Worm (Caenorhabditis elegans): ENCODE data around the gene Y62H9A.13.

Gene Y62H9A.13

DNA sequence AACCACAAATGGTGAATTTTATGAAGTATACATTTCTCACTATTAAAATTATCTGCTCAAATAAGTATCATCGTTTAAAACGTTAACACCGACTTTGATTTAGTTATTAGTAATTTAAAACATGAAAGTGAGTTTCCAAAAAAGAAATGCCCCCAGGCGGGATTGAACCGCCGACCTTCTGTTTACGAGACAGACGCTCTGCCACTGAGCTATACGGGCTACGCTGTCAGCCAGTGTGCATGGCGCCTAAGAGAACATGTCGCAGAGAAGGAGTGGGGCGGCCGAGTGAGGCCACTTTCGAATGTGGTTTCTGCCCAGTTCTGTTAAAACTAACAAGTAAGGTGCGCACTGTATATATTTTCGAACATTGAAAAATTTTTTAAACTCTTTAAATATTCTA is 18.1 kb downstream of the Y62H9A.13 start (continued):
- TF ChIP-seq pat-9 (tag; optimal IDR thresholded peaks at IDR 0.05) (peak; percentile 63), pag-3 (tag; optimal IDR thresholded peaks at IDR 0.05; ENCODE audit: borderline replicate concordance) (no peak), gmeb-2 (tag; optimal IDR thresholded peaks at IDR 0.05) (no peak), fax-1 (tag; optimal IDR thresholded peaks at IDR 0.05) (peak; percentile 13), tbx-7 (tag; optimal IDR thresholded peaks at IDR 0.05) (peak; percentile 27), zip-5 (tag; optimal IDR thresholded peaks at IDR 0.05) (peak; percentile 23), ets-4 (tag; optimal IDR thresholded peaks at IDR 0.05) (peak; percentile 2), pros-1 (tag; optimal IDR thresholded peaks at IDR 0.05) (no peak), nhr-11 (tag; optimal IDR thresholded peaks at IDR 0.05) (no peak), hlh-8 (tag; optimal IDR thresholded peaks at IDR 0.05) (peak; percentile 8), lin-11 (tag; optimal IDR thresholded peaks at IDR 0.05) (peak; percentile 44), hlh-6 (tag; optimal IDR thresholded peaks at IDR 0.05) (peak; percentile 74), F13H6.1 (tag; optimal IDR thresholded peaks at IDR 0.05) (no peak), unc-86 (tag; optimal IDR thresholded peaks at IDR 0.05) (peak; percentile 54), sox-2 (GFP tag; IDR thresholded peaks at IDR 0.05) (peak; percentile 33; the same call in 1 of the 2 replicates), hlh-30 (tag; optimal IDR thresholded peaks at IDR 0.05; ENCODE audit: insufficient read depth) (no peak), odd-2 (tag; optimal IDR thresholded peaks at IDR 0.05) (no peak), eyg-1 (tag; optimal IDR thresholded peaks at IDR 0.05) (peak; percentile 28), T23F11.4 (GFP tag; optimal IDR thresholded peaks at IDR 0.05) (peak; percentile 15), lim-6 (tag; optimal IDR thresholded peaks at IDR 0.05) (no peak)

DNA sequence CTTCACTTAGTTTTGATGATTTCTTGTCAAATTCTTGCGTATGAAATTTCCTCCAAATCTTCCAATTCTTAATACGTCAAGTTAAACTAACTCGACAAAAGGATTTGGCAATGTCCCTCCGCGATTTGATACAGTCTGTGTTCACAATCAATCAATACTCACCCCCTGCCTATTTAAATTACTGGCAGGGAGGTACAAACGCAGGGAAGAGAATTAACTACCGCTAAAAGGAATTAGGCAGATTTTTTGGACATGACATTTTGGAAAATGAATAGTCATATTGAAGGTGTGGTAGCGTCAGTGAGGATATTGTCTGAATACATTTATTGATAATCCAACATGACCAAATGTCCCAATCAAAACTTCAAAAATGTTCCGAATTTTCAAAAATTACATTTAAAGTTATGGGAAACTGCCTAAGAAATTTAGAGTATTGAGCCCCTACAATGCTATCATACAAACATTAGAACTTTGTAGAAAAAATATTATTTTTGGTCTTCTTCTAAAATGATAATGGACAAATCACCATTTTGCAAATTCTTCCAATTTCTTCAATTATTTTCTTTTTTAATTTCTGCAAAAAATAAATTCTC is 20.6 kb downstream of the Y62H9A.13 start:
- TF ChIP-seq elt-4 (tag; optimal IDR thresholded peaks at IDR 0.05), result no peak
- TF ChIP-seq rnt-1 (tag; optimal IDR thresholded peaks at IDR 0.05), result peak; percentile 94
- peak; percentile 92 for TF ChIP-seq nhr-11 (tag; optimal IDR thresholded peaks at IDR 0.05)
- TF ChIP-seq ama-1 (optimal IDR thresholded peaks at IDR 0.05), result no peak
- no peak for TF ChIP-seq npax-4 (tag; optimal IDR thresholded peaks at IDR 0.05)
- TF ChIP-seq hlh-8 (tag; optimal IDR thresholded peaks at IDR 0.05), result peak; percentile 45
- no peak for TF ChIP-seq pha-2 (tag; optimal IDR thresholded peaks at IDR 0.05)
- TF ChIP-seq unc-86 (tag; optimal IDR thresholded peaks at IDR 0.05), result peak; percentile 85
- peak; percentile 66 for TF ChIP-seq ceh-6 (GFP tag; optimal IDR thresholded peaks at IDR 0.05)
- no peak for TF ChIP-seq mec-3 (tag; optimal IDR thresholded peaks at IDR 0.05; ENCODE audit: borderline replicate concordance)
- peak; percentile 74 for TF ChIP-seq ceh-2 (tag; optimal IDR thresholded peaks at IDR 0.05)
- no peak for TF ChIP-seq fax-1 (tag; optimal IDR thresholded peaks at IDR 0.05)
- peak; percentile 57 for TF ChIP-seq fkh-10 (GFP tag; optimal IDR thresholded peaks at IDR 0.05)
- no peak for TF ChIP-seq nfya-1 (tag; optimal IDR thresholded peaks at IDR 0.05)
- peak; percentile 79 for TF ChIP-seq elt-2 (tag; optimal IDR thresholded peaks at IDR 0.05)
- TF ChIP-seq sox-2 (GFP tag; IDR thresholded peaks at IDR 0.05), result peak; percentile 46
- TF ChIP-seq ceh-30 (tag; optimal IDR thresholded peaks at IDR 0.05), result peak; percentile 88
- peak; percentile 13 for TF ChIP-seq ceh-22 (tag; optimal IDR thresholded peaks at IDR 0.05)
- TF ChIP-seq pag-3 (tag; optimal IDR thresholded peaks at IDR 0.05; ENCODE audit: borderline replicate concordance), result no peak
- TF ChIP-seq ttx-3 (tag; optimal IDR thresholded peaks at IDR 0.05), result peak; percentile 53
- TF ChIP-seq dve-1 (tag; optimal IDR thresholded peaks at IDR 0.05), result peak; percentile 98
- peak; percentile 52 for TF ChIP-seq ceh-14 (tag; optimal IDR thresholded peaks at IDR 0.05)
- TF ChIP-seq unc-3 (GFP tag; conservative IDR thresholded peaks at IDR 0.05), result 0 out of 2 replicates have a peak, but pooled peaks have one; percentile 21
- TF ChIP-seq unc-3 (tag; optimal IDR thresholded peaks at IDR 0.05), result peak; percentile 15
- TF ChIP-seq sox-4 (tag; optimal IDR thresholded peaks at IDR 0.05), result peak; percentile 61
- TF ChIP-seq pha-4 (tag; optimal IDR thresholded peaks at IDR 0.05), result no peak
- TF ChIP-seq tbx-7 (tag; optimal IDR thresholded peaks at IDR 0.05), result peak; percentile 50
- no peak for TF ChIP-seq eyg-1 (tag; optimal IDR thresholded peaks at IDR 0.05)
- peak; percentile 9 for TF ChIP-seq zip-5 (tag; optimal IDR thresholded peaks at IDR 0.05)
- TF ChIP-seq ceh-24 (tag; optimal IDR thresholded peaks at IDR 0.05), result no peak
- peak; percentile 99 for TF ChIP-seq sdc-2 (tag; optimal IDR thresholded peaks at IDR 0.05)
- peak; percentile 85 for TF ChIP-seq pqm-1 (tag; optimal IDR thresholded peaks at IDR 0.05)
- TF ChIP-seq Y22D7AL.16 (tag; optimal IDR thresholded peaks at IDR 0.05), result no peak
- TF ChIP-seq ceh-31 (tag; optimal IDR thresholded peaks at IDR 0.05), result peak; percentile 92
- peak; percentile 62 for TF ChIP-seq pat-9 (tag; optimal IDR thresholded peaks at IDR 0.05)
- peak; percentile 18 for TF ChIP-seq ets-4 (tag; optimal IDR thresholded peaks at IDR 0.05)
- no peak for TF ChIP-seq C38D4.7 (GFP tag; optimal IDR thresholded peaks at IDR 0.05)
- peak; percentile 65 for TF ChIP-seq C08G9.2 (tag; optimal IDR thresholded peaks at IDR 0.05)
- no peak for TF ChIP-seq ahr-1 (tag; optimal IDR thresholded peaks at IDR 0.05)
- peak; percentile 44 for TF ChIP-seq hlh-15 (tag; optimal IDR thresholded peaks at IDR 0.05)
- peak; percentile 68 for TF ChIP-seq ztf-16 (tag; optimal IDR thresholded peaks at IDR 0.05)

All from whole organism, late embryonic.